Worm (Caenorhabditis elegans): ENCODE data around the gene fkh-7.

The fkh-7 gene

ce11 chrIV:5657126-5657666, 72.7 kb downstream of the fkh-7 start:
- TF ChIP-seq ztf-26 (tag; optimal IDR thresholded peaks at IDR 0.05) (peak; percentile 57), lsl-1 (GFP tag; optimal IDR thresholded peaks at IDR 0.05) (peak; percentile 39), ceh-27 (GFP tag; optimal IDR thresholded peaks at IDR 0.05) (peak; percentile 9), B0336.3 (GFP tag; IDR thresholded peaks at IDR 0.05) (peak; percentile 68), lin-26 (GFP tag; IDR thresholded peaks at IDR 0.05) (peak; percentile 44; the same call in 1 of the 2 replicates), F33H1.4 (GFP tag; IDR thresholded peaks at IDR 0.05) (no peak), tbp1 (GFP tag; optimal IDR thresholded peaks at IDR 0.05) (peak; percentile 28), ztf-28 (GFP tag; IDR thresholded peaks at IDR 0.05) (0 out of 2 replicates have a peak, but pooled peaks have one; percentile 28), attf-5 (GFP tag; optimal IDR thresholded peaks at IDR 0.05) (peak; percentile 71), die-1 (tag; optimal IDR thresholded peaks at IDR 0.05) (peak; percentile 59), dox-1 (GFP tag; IDR thresholded peaks at IDR 0.05) (peak; percentile 66), madf-6 (GFP tag; IDR thresholded peaks at IDR 0.05) (peak; percentile 86), lin-40 (tag; optimal IDR thresholded peaks at IDR 0.05) (peak; percentile 77), repo-1 (tag; optimal IDR thresholded peaks at IDR 0.05) (no peak), F22D6.2 (tag; optimal IDR thresholded peaks at IDR 0.05) (no peak), ZK185.1 (tag; optimal IDR thresholded peaks at IDR 0.05; ENCODE audit: poor library complexity, severe bottlenecking) (peak; percentile 57), madf-3 (GFP tag; IDR thresholded peaks at IDR 0.05) (no peak), ekl-4 (GFP tag; IDR thresholded peaks at IDR 0.05) (peak; percentile 56; the same call in 1 of the 2 replicates), snpc-4 (GFP tag; optimal IDR thresholded peaks at IDR 0.05) (no peak), snpc-4 (tag; optimal IDR thresholded peaks at IDR 0.05) (peak; percentile 25 to 68 (median 48)), attf-3 (GFP tag; conservative IDR thresholded peaks at IDR 0.05) (0 out of 2 replicates have a peak, but pooled peaks have one; percentile 22), dpff-1 (tag; optimal IDR thresholded peaks at IDR 0.05) (no peak), zfh-2 (GFP tag; conservative IDR thresholded peaks at IDR 0.05) (peak; percentile 80; the same call in 1 of the 2 replicates), dpl-1 (GFP tag; optimal IDR thresholded peaks at IDR 0.05) (peak; percentile 18), nhr-90 (tag; optimal IDR thresholded peaks at IDR 0.05) (peak; percentile 41), madf-10 (tag; optimal IDR thresholded peaks at IDR 0.05) (peak; percentile 51), mcd-1 (GFP tag; IDR thresholded peaks at IDR 0.05) (0 out of 2 replicates have a peak, but pooled peaks have one; percentile 5), hsf-1 (GFP tag; IDR thresholded peaks at IDR 0.05) (peak; percentile 56; the same call in 1 of the 2 replicates), C06A6.2 (GFP tag; conservative IDR thresholded peaks at IDR 0.05) (0 out of 2 replicates have a peak, but pooled peaks have one; percentile 56), unc-62 (GFP tag; optimal IDR thresholded peaks at IDR 0.05) (no peak), him-1 (tag; optimal IDR thresholded peaks at IDR 0.05) (no peak), ztf-18 (tag; optimal IDR thresholded peaks at IDR 0.05) (no peak), cebp-1 (GFP tag; IDR thresholded peaks at IDR 0.05) (0 out of 2 replicates have a peak, but pooled peaks have one; percentile 48), cebp-1 (tag; optimal IDR thresholded peaks at IDR 0.05) (peak; percentile 72), K12H6.12 (tag; optimal IDR thresholded peaks at IDR 0.05) (peak; percentile 72), hmg-1.2 (GFP tag; IDR thresholded peaks at IDR 0.05) (peak; percentile 90), nfyb-1 (GFP tag; IDR thresholded peaks at IDR 0.05) (peak; percentile 58; the same call in 1 of the 2 replicates), snpc-1.3 (tag; optimal IDR thresholded peaks at IDR 0.05; ENCODE audit: insufficient read depth) (no peak), Y79H2A.3 (GFP tag; conservative IDR thresholded peaks at IDR 0.05) (no peak), madf-8 (GFP tag; conservative IDR thresholded peaks at IDR 0.05) (peak; percentile 64), somi-1 (GFP tag; optimal IDR thresholded peaks at IDR 0.05) (peak; percentile 56), xnd-1 (tag; optimal IDR thresholded peaks at IDR 0.05) (peak; percentile 57), lin-54 (GFP tag; optimal IDR thresholded peaks at IDR 0.05) (peak; percentile 48), atf-7 (tag; optimal IDR thresholded peaks at IDR 0.05) (peak; percentile 30), let-526 (GFP tag; IDR thresholded peaks at IDR 0.05) (no peak), gei-17 (GFP tag; optimal IDR thresholded peaks at IDR 0.05) (no peak), zim-3 (tag; optimal IDR thresholded peaks at IDR 0.05) (no peak), pbrm-1 (GFP tag; IDR thresholded peaks at IDR 0.05) (no peak)
